Fruit fly (Drosophila melanogaster) Kc167 (cell line): ENCODE results near the gene CG14650.

Source experiments
- Myc ChIP-seq: fragments of >200 bp; optimal IDR thresholded peaks from 2 replicates; lab custom pipeline; 2017; ENCODE audit warnings: missing external identifiers
- Sin3A ChIP-seq: fragments of >200 bp; optimal IDR thresholded peaks from 2 replicates; lab custom pipeline; 2018; ENCODE audit warnings: missing external identifiers
- insv ChIP-seq: fragments of >200 bp; optimal IDR thresholded peaks from 3 replicates; lab custom pipeline; 2018; ENCODE audit warnings: missing external identifiers
- ttk ChIP-seq: sonication (Bioruptor generic); optimal IDR thresholded peaks from 2 replicates; lab custom pipeline; 2017; ENCODE audit warnings: missing external identifiers

DNA sequence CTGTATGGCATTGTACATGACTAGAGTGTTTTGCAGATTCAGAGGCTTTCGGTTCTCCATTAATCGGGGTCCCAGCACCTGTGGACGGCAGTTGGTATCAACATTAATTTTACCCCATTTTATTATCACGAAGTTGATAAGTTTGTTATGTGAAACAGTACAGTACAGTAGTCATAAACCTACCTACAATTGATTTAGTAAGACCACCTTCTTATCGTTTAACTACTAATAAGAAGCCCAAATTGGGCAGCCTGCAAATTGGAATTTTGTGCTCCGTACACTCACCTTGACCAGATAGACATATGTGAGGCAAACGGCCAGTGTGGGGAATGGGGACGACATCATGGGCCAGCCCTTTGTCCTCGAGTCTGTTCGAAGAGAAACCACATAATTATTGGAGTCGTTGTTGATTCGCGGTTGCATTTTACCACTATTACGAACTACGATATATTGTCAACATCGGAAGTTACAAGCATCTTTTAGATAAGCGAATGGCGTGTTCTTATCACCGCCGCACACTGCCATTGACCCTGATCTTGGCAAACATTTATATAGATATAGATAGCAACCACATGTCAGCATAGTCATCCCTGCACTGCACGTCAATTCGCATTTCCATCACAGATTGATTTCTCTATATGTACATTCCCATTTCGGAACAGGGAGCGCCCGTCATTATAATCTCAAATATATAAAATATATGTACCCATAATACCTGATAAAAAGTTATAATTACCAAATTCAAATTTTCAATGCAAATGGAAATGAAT lies 9.5 kb downstream of the CG14650 start:
- no peak for TF ChIP-seq Sin3A
- no peak for TF ChIP-seq insv
- no peak for TF ChIP-seq ttk (lab: Kevin White, UChicago)
- TF ChIP-seq Myc (lab: Kevin White, UChicago) = no peak
